Worm (Caenorhabditis elegans) whole organism, young adult: Measurements from ENCODE around the gene Y45F10C.6.
A peak's percentile ranks its signal among the peaks of the same experiment; 100 is the strongest.
"Not testable (repeated sequence)": the region's sequence is repeated elsewhere in the genome, so short reads cannot be mapped to it uniquely, and the experiment has no call there.

Source experiments
- F10E7.11 ChIP-seq: sonication (generic microtip); optimal IDR thresholded peaks from 2 replicates; lab custom pipeline; 2017; ENCODE audit warnings: mild to moderate bottlenecking, missing genetic modification characterization, moderate library complexity, missing compliant biosample characterization
- F22D6.2 ChIP-seq: sonication (generic microtip); optimal IDR thresholded peaks from 2 replicates; lab custom pipeline; 2016; ENCODE audit warnings: mild to moderate bottlenecking, missing genetic modification characterization, missing compliant biosample characterization
- F33H1.4 ChIP-seq: fragments of 200-800 bp; sonication (Bioruptor generic); IDR thresholded peaks from 2 replicates; pipeline ENCODE4 v1.3.6; 2022; ENCODE audit warnings: missing genetic modification reagents, missing genetic modification characterization, missing compliant biosample characterization
- F39B2.1 ChIP-seq: fragments of 200-800 bp; sonication (Bioruptor generic); IDR thresholded peaks from 2 replicates; pipeline ENCODE4 v1.3.6; 2022; ENCODE audit warnings: missing genetic modification reagents, missing genetic modification characterization, missing compliant biosample characterization
- F55B11.4 ChIP-seq: sonication (generic microtip); optimal IDR thresholded peaks from 2 replicates; lab custom pipeline; 2016; ENCODE audit warnings: missing compliant biosample characterization, missing genetic modification characterization, borderline replicate concordance; ENCODE audit not compliant: insufficient read depth
- F57A8.1 ChIP-seq: fragments of 200-800 bp; sonication (Bioruptor generic); optimal IDR thresholded peaks from 2 replicates; lab custom pipeline; 2018; ENCODE audit warnings: mild to moderate bottlenecking, missing genetic modification characterization, moderate library complexity, missing compliant biosample characterization
- T07F8.4 ChIP-seq: sonication (generic microtip); optimal IDR thresholded peaks from 2 replicates; lab custom pipeline; 2016; ENCODE audit warnings: mild to moderate bottlenecking, missing genetic modification characterization, moderate library complexity, missing compliant biosample characterization
- Y53F4B.3 ChIP-seq: fragments of 200-800 bp; sonication (Bioruptor generic); IDR thresholded peaks from 2 replicates; pipeline ENCODE4 v1.3.6; 2022; ENCODE audit warnings: missing genetic modification reagents, missing genetic modification characterization, missing compliant biosample characterization
- Y53G8AR.9 ChIP-seq: fragments of 200-800 bp; sonication (Bioruptor generic); conservative IDR thresholded peaks from 2 replicates; pipeline ENCODE4 v1.3.6; 2022; ENCODE audit warnings: missing genetic modification reagents, missing genetic modification characterization, missing compliant biosample characterization
- Y56A3A.18 ChIP-seq: fragments of 200-800 bp; sonication (Bioruptor generic); IDR thresholded peaks from 2 replicates; pipeline ENCODE4 v1.3.6; 2022; ENCODE audit warnings: missing genetic modification reagents, missing genetic modification characterization, missing compliant biosample characterization
- Y79H2A.3 ChIP-seq: fragments of 200-800 bp; sonication (Bioruptor generic); conservative IDR thresholded peaks from 2 replicates; pipeline ENCODE4 v1.3.6; 2022; ENCODE audit warnings: missing genetic modification reagents, missing genetic modification characterization, missing compliant biosample characterization
- ama-1 ChIP-seq, 3 experiments: fragments of 150-350 bp in 1 of 3; sonication (generic microtip) in 2 of 3; optimal IDR thresholded peaks; 2 replicates each; lab custom pipeline; 2014 to 2018; ENCODE audit warnings: missing biosample characterization in 2 of 3, missing genetic modification characterization in 2 of 3, missing genetic modification reagents in 2 of 3
- aptf-3 ChIP-seq: fragments of 200-800 bp; sonication (Bioruptor generic); IDR thresholded peaks from 2 replicates; pipeline ENCODE4 v1.3.6; 2022; ENCODE audit warnings: missing genetic modification characterization, missing compliant biosample characterization
- attf-5 ChIP-seq: fragments of 200-800 bp; sonication (Bioruptor generic); optimal IDR thresholded peaks from 2 replicates; lab custom pipeline; 2018; ENCODE audit warnings: mild to moderate bottlenecking, missing genetic modification characterization, missing compliant biosample characterization
- attf-6 ChIP-seq: fragments of 200-800 bp; sonication (Bioruptor generic); IDR thresholded peaks from 2 replicates; pipeline ENCODE4 v1.3.6; 2022; ENCODE audit warnings: missing genetic modification reagents, missing genetic modification characterization, missing compliant biosample characterization
- ceh-100 ChIP-seq: fragments of 200-800 bp; sonication (Bioruptor generic); IDR thresholded peaks from 2 replicates; pipeline ENCODE4 v1.3.6; 2022; ENCODE audit warnings: missing genetic modification reagents, missing genetic modification characterization, missing compliant biosample characterization
- ceh-40 ChIP-seq: fragments of 200-800 bp; sonication (Bioruptor generic); IDR thresholded peaks from 2 replicates; pipeline ENCODE4 v1.3.6; 2022; ENCODE audit warnings: missing genetic modification characterization, missing compliant biosample characterization
- dox-1 ChIP-seq: fragments of 200-800 bp; sonication (Bioruptor generic); IDR thresholded peaks from 2 replicates; pipeline ENCODE4 v1.3.6; 2022; ENCODE audit warnings: missing genetic modification reagents, missing genetic modification characterization, missing compliant biosample characterization
- egrh-3 ChIP-seq: fragments of 200-800 bp; sonication (Bioruptor generic); IDR thresholded peaks from 2 replicates; pipeline ENCODE4 v1.3.6; 2022; ENCODE audit warnings: missing genetic modification reagents, missing genetic modification characterization, missing compliant biosample characterization
- ekl-4 ChIP-seq: fragments of 200-800 bp; sonication (Bioruptor generic); IDR thresholded peaks from 2 replicates; pipeline ENCODE4 v1.3.6; 2022; ENCODE audit warnings: missing genetic modification reagents, missing genetic modification characterization, missing compliant biosample characterization
- hrde-1 ChIP-seq: sonication (generic microtip); optimal IDR thresholded peaks from 2 replicates; lab custom pipeline; 2016; ENCODE audit warnings: missing genetic modification characterization, mild to moderate bottlenecking, missing compliant biosample characterization, moderate library complexity, missing genotype, missing genetic modification reagents, borderline replicate concordance
- hsf-1 ChIP-seq: fragments of 200-800 bp; sonication (Bioruptor generic); IDR thresholded peaks from 2 replicates; pipeline ENCODE4 v1.3.6; 2022; ENCODE audit warnings: missing genetic modification reagents, missing genetic modification characterization, missing compliant biosample characterization
- lag-1 ChIP-seq: fragments of 200-800 bp; sonication (Bioruptor generic); IDR thresholded peaks from 2 replicates; pipeline ENCODE4 v1.3.6; 2022; ENCODE audit warnings: missing genetic modification reagents, missing genetic modification characterization, missing compliant biosample characterization
- lin-26 ChIP-seq: fragments of 200-800 bp; sonication (Bioruptor generic); IDR thresholded peaks from 2 replicates; pipeline ENCODE4 v1.3.6; 2022; ENCODE audit warnings: missing genetic modification reagents, missing genetic modification characterization, missing compliant biosample characterization
- lir-1 ChIP-seq: fragments of 200-800 bp; sonication (Bioruptor generic); conservative IDR thresholded peaks from 2 replicates; pipeline ENCODE4 v1.3.6; 2022; ENCODE audit warnings: missing genetic modification reagents, missing genetic modification characterization, missing compliant biosample characterization
- madf-6 ChIP-seq: fragments of 200-800 bp; sonication (Bioruptor generic); IDR thresholded peaks from 2 replicates; pipeline ENCODE4 v1.3.6; 2022; ENCODE audit warnings: missing genetic modification reagents, missing genetic modification characterization, missing compliant biosample characterization
- mcd-1 ChIP-seq: fragments of 200-800 bp; sonication (Bioruptor generic); IDR thresholded peaks from 2 replicates; pipeline ENCODE4 v1.3.6; 2022; ENCODE audit warnings: missing genetic modification reagents, missing genetic modification characterization, missing compliant biosample characterization
- mel-28 ChIP-seq: sonication (generic microtip); optimal IDR thresholded peaks from 2 replicates; lab custom pipeline; 2016; ENCODE audit warnings: borderline replicate concordance, mild to moderate bottlenecking, missing genetic modification characterization, missing compliant biosample characterization
- nhr-120 ChIP-seq: fragments of 200-800 bp; sonication (Bioruptor generic); IDR thresholded peaks from 2 replicates; pipeline ENCODE4 v1.3.6; 2022; ENCODE audit warnings: missing genetic modification characterization, missing compliant biosample characterization
- nhr-27 ChIP-seq: fragments of 200-800 bp; sonication (Bioruptor generic); optimal IDR thresholded peaks from 2 replicates; lab custom pipeline; 2018; ENCODE audit warnings: mild to moderate bottlenecking, missing genetic modification characterization, moderate library complexity, missing compliant biosample characterization
- rpc-1 ChIP-seq, 2 experiments: fragments of 150-350 bp in 1 of 2; sonication (generic microtip) in 1 of 2; optimal IDR thresholded peaks; 2 replicates each; lab custom pipeline; 2014 to 2018; ENCODE audit warnings: missing biosample characterization in 1 of 2, missing genetic modification characterization in 1 of 2, missing genetic modification reagents in 1 of 2, missing genotype in 1 of 2
- snpc-4 ChIP-seq, 5 experiments: fragments of 150-350 bp in 1 of 5; sonication (generic microtip) in 4 of 5; optimal IDR thresholded peaks; 2 replicates each; lab custom pipeline; 2014 to 2018; ENCODE audit warnings: missing genetic modification characterization in 5 of 5, missing biosample characterization in 3 of 5, antibody characterized with exemption in 2 of 5, mild to moderate bottlenecking in 2 of 5, missing compliant biosample characterization in 2 of 5, missing genotype in 2 of 5, moderate library complexity in 2 of 5, missing genetic modification reagents in 1 of 5
- tbx-9 ChIP-seq: sonication (generic microtip); optimal IDR thresholded peaks from 2 replicates; lab custom pipeline; 2016; ENCODE audit warnings: borderline replicate concordance, missing genetic modification characterization, inconsistent platforms, missing compliant biosample characterization
- ztf-18 ChIP-seq: sonication (generic microtip); optimal IDR thresholded peaks from 2 replicates; lab custom pipeline; 2016; ENCODE audit warnings: missing genotype, mild to moderate bottlenecking, missing genetic modification characterization, missing compliant biosample characterization
- ztf-25 ChIP-seq: fragments of 200-800 bp; sonication (Bioruptor generic); IDR thresholded peaks from 2 replicates; pipeline ENCODE4 v1.3.6; 2022; ENCODE audit warnings: missing genetic modification reagents, missing genetic modification characterization, missing compliant biosample characterization
- ztf-28 ChIP-seq: fragments of 200-800 bp; sonication (Bioruptor generic); IDR thresholded peaks from 2 replicates; pipeline ENCODE4 v1.3.6; 2022; ENCODE audit warnings: missing genetic modification reagents, missing genetic modification characterization, missing compliant biosample characterization

The Y45F10C.6 gene

DNA sequence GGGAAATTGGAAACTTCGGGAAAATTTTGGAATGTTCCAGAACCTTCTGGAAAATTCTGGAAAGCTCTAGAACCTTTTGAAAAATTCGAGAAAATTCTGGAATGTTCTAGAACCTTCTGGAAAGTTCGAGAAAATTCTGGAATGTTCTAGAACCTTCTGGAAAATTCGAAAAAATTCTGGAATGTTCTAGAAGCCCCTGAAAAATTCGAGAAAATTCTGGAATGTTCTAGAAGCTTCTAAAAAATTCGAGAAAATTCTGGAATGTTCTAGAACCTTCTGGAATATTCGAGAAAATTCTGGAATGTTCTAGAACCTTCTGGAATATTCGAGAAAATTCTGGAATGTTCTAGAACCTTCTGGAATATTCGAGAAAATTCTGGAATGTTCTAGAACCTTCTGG lies 15.9 kb downstream of the Y45F10C.6 start:
- TF ChIP-seq mel-28 (peak; percentile 67), ekl-4 (GFP tag; lab: Robert Waterston, UW) (peak; percentile 76), rpc-1 (optimal IDR thresholded peaks at IDR 0.05; lab: Kevin White, UChicago) (peak; percentile 37), Y53F4B.3 (peak; percentile 32; the same call in 1 of the 2 replicates), ceh-40 (GFP tag; lab: Robert Waterston, UW) (0 out of 2 replicates have a peak, but pooled peaks have one; percentile 21), madf-6 (GFP tag; lab: Robert Waterston, UW) (peak; percentile 61; the same call in 1 of the 2 replicates), egrh-3 (GFP tag; lab: Robert Waterston, UW) (peak; percentile 45), ztf-25 (GFP tag; lab: Robert Waterston, UW) (0 out of 2 replicates have a peak, but pooled peaks have one; percentile 43), hsf-1 (GFP tag; lab: Robert Waterston, UW) (peak; percentile 98), snpc-4 (tag; optimal IDR thresholded peaks at IDR 0.05; lab: Kevin White, UChicago) (peak in 1 of 4 experiments; percentile 51), ceh-100 (0 out of 2 replicates have a peak, but pooled peaks have one; percentile 27), attf-6 (GFP tag; lab: Robert Waterston, UW) (0 out of 2 replicates have a peak, but pooled peaks have one; percentile 67), Y56A3A.18 (GFP tag; lab: Robert Waterston, UW) (0 out of 2 replicates have a peak, but pooled peaks have one; percentile 69), Y79H2A.3 (GFP tag; lab: Robert Waterston, UW) (peak; percentile 58; the same call in 1 of the 2 replicates)
- TF ChIP-seq rpc-1 (tag; optimal IDR thresholded peaks at IDR 0.05; lab: Kevin White, UChicago); snpc-4 (GFP tag; optimal IDR thresholded peaks at IDR 0.05; lab: Kevin White, UChicago): not testable (repeated sequence)

DNA sequence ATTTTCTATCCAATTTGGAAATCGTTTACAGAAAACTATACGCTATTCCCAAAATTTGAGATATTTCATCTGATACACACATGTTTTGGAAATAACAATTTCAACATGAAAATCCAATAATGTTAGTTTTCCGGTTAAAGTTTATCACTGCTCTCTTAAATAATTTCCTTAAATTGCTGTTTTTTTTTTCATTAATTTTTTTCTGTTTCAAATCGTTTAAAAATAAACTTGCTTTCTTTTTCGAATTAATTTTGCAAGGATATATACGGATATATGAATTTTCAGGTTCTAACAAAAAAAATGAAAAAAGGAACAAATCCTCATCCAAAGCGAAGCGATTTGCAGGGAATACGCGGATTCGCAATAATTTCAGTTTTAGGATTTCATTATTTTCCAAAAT lies 21.4 kb downstream of the Y45F10C.6 start, which contains the start of gene oac-48:
TSS of gene oac-48 (plus strand) at position 301 of the 400 bp plus-strand sequence.
- TF ChIP-seq mcd-1 (GFP tag; lab: Robert Waterston, UW) = no peak
- no peak for TF ChIP-seq lin-26
- no peak for TF ChIP-seq F39B2.1 (GFP tag; lab: Robert Waterston, UW)
- TF ChIP-seq attf-5 (GFP tag; lab: Kevin White, UChicago) = no peak
- TF ChIP-seq F55B11.4 (tag; lab: Kevin White, UChicago) = no peak
- no peak for TF ChIP-seq ztf-18 (tag; lab: Kevin White, UChicago)
- no peak for TF ChIP-seq F33H1.4 (GFP tag; lab: Robert Waterston, UW)
- no peak for TF ChIP-seq aptf-3 (GFP tag; lab: Robert Waterston, UW)
- no peak for TF ChIP-seq lag-1
- TF ChIP-seq lir-1 (GFP tag; lab: Robert Waterston, UW) = no peak
- no peak for TF ChIP-seq dox-1 (GFP tag; lab: Robert Waterston, UW)
- no peak for TF ChIP-seq nhr-27 (tag; lab: Kevin White, UChicago)
- no peak for TF ChIP-seq attf-6 (GFP tag; lab: Robert Waterston, UW)
- TF ChIP-seq ama-1 (optimal IDR thresholded peaks at IDR 0.05; lab: Kevin White, UChicago) = no peak
- TF ChIP-seq ama-1 (GFP tag; optimal IDR thresholded peaks at IDR 0.05; lab: Kevin White, UChicago) = no peak

DNA sequence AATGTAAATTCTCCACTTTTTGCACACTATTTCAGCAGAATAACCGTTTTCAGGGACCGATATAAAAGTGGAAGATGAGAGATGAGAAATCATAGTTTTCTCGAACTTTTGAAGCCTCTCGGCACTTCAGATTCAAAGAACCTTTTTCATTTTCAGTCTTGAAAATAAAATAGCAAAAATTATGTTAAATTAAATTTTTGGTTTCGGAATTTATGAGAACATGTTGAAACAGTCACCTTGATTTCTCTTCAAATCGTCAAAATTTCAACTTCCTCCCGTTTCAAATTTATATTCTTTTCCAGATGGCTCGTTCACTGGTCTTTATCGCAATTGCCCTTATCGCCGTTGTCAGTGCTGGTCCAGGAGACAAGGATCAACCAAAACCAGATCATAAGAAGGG lies 26.5 kb downstream of the Y45F10C.6 start, which contains the start of gene srlf-26:
TSS of gene srlf-26 (plus strand) at position 301 of the 400 bp plus-strand sequence.
- no peak for TF ChIP-seq F22D6.2 (tag; lab: Kevin White, UChicago)
- no peak for TF ChIP-seq T07F8.4
- TF ChIP-seq Y53G8AR.9 (GFP tag; lab: Robert Waterston, UW) = no peak
- TF ChIP-seq madf-6 (GFP tag; lab: Robert Waterston, UW) = no peak
- TF ChIP-seq F10E7.11 = no peak
- TF ChIP-seq F57A8.1 (GFP tag; lab: Kevin White, UChicago) = no peak
- no peak for TF ChIP-seq ztf-28 (GFP tag; lab: Robert Waterston, UW)
- TF ChIP-seq hrde-1 (tag; lab: Kevin White, UChicago) = no peak
- no peak for TF ChIP-seq tbx-9 (tag; lab: Kevin White, UChicago)
- TF ChIP-seq mel-28 = no peak
- TF ChIP-seq nhr-120 (GFP tag; lab: Robert Waterston, UW) = no peak
